Worm (Caenorhabditis elegans) whole organism, L3 larva: ENCODE measurements around the gene rpia-1.
A peak's percentile ranks its signal among the peaks of the same experiment; 100 is the strongest.

ENCODE experiments used
- R02D3.7 ChIP-seq: fragments of 150-350 bp; optimal IDR thresholded peaks from 2 replicates; lab custom pipeline; 2014; ENCODE audit warnings: missing biosample characterization, missing genetic modification characterization
- ZK546.5 ChIP-seq: sonication (generic microtip); optimal IDR thresholded peaks from 2 replicates; lab custom pipeline; 2017; ENCODE audit warnings: missing biosample characterization, missing genetic modification characterization
- aly-2 ChIP-seq: fragments of 150-350 bp; optimal IDR thresholded peaks from 2 replicates; lab custom pipeline; 2014; ENCODE audit warnings: missing biosample characterization, missing genetic modification characterization
- ama-1 ChIP-seq: fragments of 150-350 bp; optimal IDR thresholded peaks from 2 replicates; lab custom pipeline; 2018
- ceh-16 ChIP-seq: sonication (generic microtip); optimal IDR thresholded peaks from 2 replicates; lab custom pipeline; 2017; ENCODE audit warnings: missing biosample characterization, missing genetic modification characterization
- ceh-28 ChIP-seq: fragments of 150-350 bp; optimal IDR thresholded peaks from 2 replicates; lab custom pipeline; 2014; ENCODE audit warnings: missing biosample characterization, missing genetic modification reagents, missing genetic modification characterization
- ceh-82 ChIP-seq: fragments of 150-350 bp; optimal IDR thresholded peaks from 2 replicates; lab custom pipeline; 2014; ENCODE audit warnings: missing biosample characterization, missing genetic modification characterization
- ceh-9 ChIP-seq: sonication (generic microtip); optimal IDR thresholded peaks from 2 replicates; lab custom pipeline; 2018; ENCODE audit warnings: missing biosample characterization, missing genetic modification characterization
- daf-12 ChIP-seq: fragments of 150-350 bp; optimal IDR thresholded peaks from 2 replicates; lab custom pipeline; 2014; ENCODE audit warnings: missing biosample characterization, missing genetic modification reagents, missing genetic modification characterization
- egl-27 ChIP-seq: sonication (generic microtip); optimal IDR thresholded peaks from 4 replicates; lab custom pipeline; 2017; ENCODE audit warnings: missing biosample characterization, missing genetic modification reagents, missing genetic modification characterization
- egl-5 ChIP-seq: fragments of 150-350 bp; optimal IDR thresholded peaks from 2 replicates; lab custom pipeline; 2017; ENCODE audit warnings: missing biosample characterization, missing genetic modification reagents, missing genetic modification characterization, inconsistent platforms
- elt-1 ChIP-seq: fragments of 150-350 bp; optimal IDR thresholded peaks from 2 replicates; lab custom pipeline; 2014; ENCODE audit warnings: missing biosample characterization, missing genetic modification characterization
- elt-2 ChIP-seq: sonication (generic microtip); optimal IDR thresholded peaks from 2 replicates; lab custom pipeline; 2016; ENCODE audit warnings: missing genetic modification reagents, mild to moderate bottlenecking, missing genetic modification characterization, missing compliant biosample characterization
- elt-3 ChIP-seq, 3 experiments: fragments of 150-350 bp in 1 of 3; sonication (generic microtip) in 2 of 3; optimal IDR thresholded peaks; 2 replicates in 2 of 3; 4 replicates in 1 of 3; lab custom pipeline; 2014 to 2017; ENCODE audit warnings: missing biosample characterization in 3 of 3, missing genetic modification characterization in 3 of 3
- eor-1 ChIP-seq, 2 experiments: fragments of 150-350 bp; optimal IDR thresholded peaks; 2 replicates each; lab custom pipeline; 2014 to 2018; ENCODE audit warnings: missing biosample characterization in 2 of 2, missing genetic modification characterization in 2 of 2
- fkh-10 ChIP-seq: sonication (generic microtip); optimal IDR thresholded peaks from 2 replicates; lab custom pipeline; 2017; ENCODE audit warnings: missing biosample characterization, missing genetic modification reagents, missing genetic modification characterization
- fkh-2 ChIP-seq: fragments of 150-350 bp; optimal IDR thresholded peaks from 2 replicates; lab custom pipeline; 2014; ENCODE audit warnings: missing biosample characterization, missing genetic modification reagents, missing genetic modification characterization
- fos-1 ChIP-seq: fragments of 150-350 bp; optimal IDR thresholded peaks from 2 replicates; lab custom pipeline; 2014; ENCODE audit warnings: missing biosample characterization, missing genetic modification characterization
- hmg-11 ChIP-seq: sonication (generic microtip); optimal IDR thresholded peaks from 2 replicates; lab custom pipeline; 2016; ENCODE audit warnings: missing genetic modification characterization, missing compliant biosample characterization
- jun-1 ChIP-seq: fragments of 150-350 bp; optimal IDR thresholded peaks from 2 replicates; lab custom pipeline; 2014; ENCODE audit warnings: missing biosample characterization, missing genetic modification reagents, missing genetic modification characterization
- lin-15B ChIP-seq: fragments of 150-350 bp; optimal IDR thresholded peaks from 2 replicates; lab custom pipeline; 2014; ENCODE audit warnings: missing biosample characterization, missing genetic modification characterization
- lin-39 ChIP-seq: fragments of 150-350 bp; optimal IDR thresholded peaks from 2 replicates; lab custom pipeline; 2018; ENCODE audit warnings: missing biosample characterization, missing genetic modification reagents, missing genetic modification characterization
- lsy-12 ChIP-seq: sonication (generic microtip); optimal IDR thresholded peaks from 2 replicates; lab custom pipeline; 2016; ENCODE audit warnings: mild to moderate bottlenecking, missing genetic modification characterization, missing compliant biosample characterization
- mdl-1 ChIP-seq: fragments of 150-350 bp; optimal IDR thresholded peaks from 2 replicates; lab custom pipeline; 2014; ENCODE audit warnings: missing biosample characterization, missing genetic modification characterization
- mml-1 ChIP-seq: fragments of 150-350 bp; sonication (generic microtip); optimal IDR thresholded peaks from 3 replicates; lab custom pipeline; 2014; ENCODE audit warnings: missing biosample characterization, missing genetic modification characterization
- nfya-1 ChIP-seq: sonication (generic microtip); optimal IDR thresholded peaks from 2 replicates; lab custom pipeline; 2017; ENCODE audit warnings: missing genetic modification characterization, mild to moderate bottlenecking, missing compliant biosample characterization, antibody characterized with exemption, moderate library complexity; ENCODE audit not compliant: insufficient read depth
- nhr-11 ChIP-seq: fragments of 150-350 bp; optimal IDR thresholded peaks from 2 replicates; lab custom pipeline; 2014; ENCODE audit warnings: missing biosample characterization, missing genetic modification characterization
- nhr-12 ChIP-seq: fragments of 150-350 bp; optimal IDR thresholded peaks from 2 replicates; lab custom pipeline; 2014; ENCODE audit warnings: missing biosample characterization, missing genetic modification characterization
- nhr-23 ChIP-seq: fragments of 150-350 bp; optimal IDR thresholded peaks from 2 replicates; lab custom pipeline; 2014; ENCODE audit warnings: missing biosample characterization, missing genetic modification reagents, missing genetic modification characterization
- nhr-237 ChIP-seq: fragments of 150-350 bp; optimal IDR thresholded peaks from 2 replicates; lab custom pipeline; 2014; ENCODE audit warnings: missing biosample characterization, missing genetic modification characterization
- nhr-25 ChIP-seq: sonication (generic microtip); optimal IDR thresholded peaks from 2 replicates; lab custom pipeline; 2017; ENCODE audit warnings: missing biosample characterization, missing genetic modification characterization
- nhr-28 ChIP-seq: fragments of 150-350 bp; optimal IDR thresholded peaks from 2 replicates; lab custom pipeline; 2014; ENCODE audit warnings: missing biosample characterization, missing genetic modification characterization
- nhr-43 ChIP-seq: sonication (generic microtip); optimal IDR thresholded peaks from 2 replicates; lab custom pipeline; 2016; ENCODE audit warnings: mild to moderate bottlenecking, missing genetic modification characterization, missing compliant biosample characterization; ENCODE audit not compliant: poor library complexity, severe bottlenecking
- nhr-67 ChIP-seq: fragments of 150-350 bp; optimal IDR thresholded peaks from 2 replicates; lab custom pipeline; 2014; ENCODE audit warnings: missing biosample characterization, missing genetic modification characterization
- nhr-76 ChIP-seq: fragments of 150-350 bp; sonication (generic microtip); optimal IDR thresholded peaks from 5 replicates; lab custom pipeline; 2014; ENCODE audit warnings: missing biosample characterization, missing genetic modification characterization
- nhr-77 ChIP-seq: fragments of 150-350 bp; optimal IDR thresholded peaks from 2 replicates; lab custom pipeline; 2014; ENCODE audit warnings: missing biosample characterization, missing genetic modification characterization
- pha-4 ChIP-seq: fragments of 150-350 bp; optimal IDR thresholded peaks from 2 replicates; lab custom pipeline; 2014; ENCODE audit warnings: missing biosample characterization, missing genetic modification reagents, missing genetic modification characterization
- pqm-1 ChIP-seq: fragments of 150-350 bp; optimal IDR thresholded peaks from 2 replicates; lab custom pipeline; 2017; ENCODE audit warnings: missing biosample characterization, missing genetic modification characterization, inconsistent platforms
- sea-2 ChIP-seq: fragments of 150-350 bp; sonication (generic microtip); optimal IDR thresholded peaks from 4 replicates; lab custom pipeline; 2014; ENCODE audit warnings: missing biosample characterization, missing genetic modification reagents, missing genetic modification characterization
- skn-1 ChIP-seq: fragments of 150-350 bp; optimal IDR thresholded peaks from 2 replicates; lab custom pipeline; 2014; ENCODE audit warnings: missing biosample characterization, missing genetic modification characterization
- snpc-4 ChIP-seq: fragments of 150-350 bp; optimal IDR thresholded peaks from 2 replicates; lab custom pipeline; 2014; ENCODE audit warnings: missing biosample characterization, missing genetic modification characterization
- tbx-2 ChIP-seq: sonication (generic microtip); optimal IDR thresholded peaks from 2 replicates; lab custom pipeline; 2016; ENCODE audit warnings: mild to moderate bottlenecking, missing genetic modification characterization, missing compliant biosample characterization
- unc-39 ChIP-seq: sonication (generic microtip); optimal IDR thresholded peaks from 4 replicates; lab custom pipeline; 2017; ENCODE audit warnings: missing biosample characterization, missing genetic modification characterization
- unc-62 ChIP-seq: fragments of 150-350 bp; sonication (generic microtip); optimal IDR thresholded peaks from 4 replicates; lab custom pipeline; 2014; ENCODE audit warnings: missing biosample characterization, missing genetic modification reagents, missing genetic modification characterization
- zag-1 ChIP-seq: fragments of 150-350 bp; optimal IDR thresholded peaks from 2 replicates; lab custom pipeline; 2014; ENCODE audit warnings: missing biosample characterization, missing genetic modification characterization
- ztf-11 ChIP-seq: fragments of 150-350 bp; optimal IDR thresholded peaks from 2 replicates; lab custom pipeline; 2014; ENCODE audit warnings: missing biosample characterization, missing genetic modification characterization
- ztf-4 ChIP-seq: fragments of 150-350 bp; optimal IDR thresholded peaks from 2 replicates; lab custom pipeline; 2014; ENCODE audit warnings: missing biosample characterization, missing genetic modification characterization

The rpia-1 gene

DNA sequence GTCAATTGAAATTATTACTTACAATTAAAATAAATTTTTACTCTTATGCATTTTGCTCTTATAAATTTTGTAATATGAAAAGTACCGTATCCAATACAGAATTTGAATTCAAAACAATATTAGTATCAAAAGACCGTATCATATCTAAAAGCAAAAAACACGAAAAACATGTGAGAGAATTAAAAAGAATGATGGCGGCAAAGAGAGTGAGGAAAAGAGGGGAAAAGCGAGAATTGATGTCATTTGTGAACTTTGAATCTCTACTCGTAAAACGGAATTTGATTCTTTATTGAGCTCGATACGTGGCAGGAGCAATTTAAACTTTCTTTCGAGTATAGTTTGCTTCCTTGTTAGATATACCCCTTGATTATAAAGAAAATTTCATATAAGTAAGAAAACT is 31.6 kb downstream of the rpia-1 start:
- TF ChIP-seq sea-2 (no peak), elt-2 (tag; lab: Kevin White, UChicago) (peak; percentile 30), jun-1 (tag; lab: Kevin White, UChicago) (peak; percentile 16)

- peak; percentile 98 for TF ChIP-seq fkh-10 (GFP tag; lab: Kevin White, UChicago)
- TF ChIP-seq elt-3 (tag; optimal IDR thresholded peaks at IDR 0.05; lab: Kevin White, UChicago), result no peak
- peak; percentile 40 for TF ChIP-seq elt-1
- peak; percentile 79 for TF ChIP-seq tbx-2 (tag; lab: Kevin White, UChicago)
- TF ChIP-seq elt-2 (tag; lab: Kevin White, UChicago), result peak; percentile 83
- no peak for TF ChIP-seq nhr-76 (tag; lab: Kevin White, UChicago)
- TF ChIP-seq ztf-11 (tag; lab: Kevin White, UChicago), result no peak
- peak; percentile 75 for TF ChIP-seq R02D3.7 (tag; lab: Kevin White, UChicago)
- peak; percentile 89 for TF ChIP-seq ceh-28
- TF ChIP-seq ama-1 (lab: Kevin White, UChicago), result peak; percentile 79
- peak; percentile 78 for TF ChIP-seq skn-1 (tag; lab: Kevin White, UChicago)
- TF ChIP-seq egl-5 (tag; lab: Kevin White, UChicago), result peak; percentile 85
- peak; percentile 97 for TF ChIP-seq egl-27 (tag; lab: Kevin White, UChicago)
- TF ChIP-seq pqm-1, result peak; percentile 47
- no peak for TF ChIP-seq fkh-2
- peak; percentile 74 for TF ChIP-seq nhr-11
- TF ChIP-seq lin-39 (tag; lab: Kevin White, UChicago), result peak; percentile 67
- peak; percentile 87 for TF ChIP-seq lsy-12 (tag; lab: Kevin White, UChicago)
- TF ChIP-seq pha-4 (tag; lab: Kevin White, UChicago), result peak; percentile 92
- TF ChIP-seq zag-1, result peak; percentile 81
- TF ChIP-seq ceh-9, result no peak
- TF ChIP-seq nhr-25, result peak; percentile 87
- TF ChIP-seq unc-62 (GFP tag; lab: Kevin White, UChicago), result peak; percentile 69
- no peak for TF ChIP-seq nhr-12 (tag; lab: Kevin White, UChicago)
- TF ChIP-seq nhr-43 (tag; lab: Kevin White, UChicago), result peak; percentile 80
- peak; percentile 17 for TF ChIP-seq ZK546.5 (tag; lab: Kevin White, UChicago)
- no peak for TF ChIP-seq nhr-28 (tag; lab: Kevin White, UChicago)
- peak; percentile 74 for TF ChIP-seq lin-15B (tag; lab: Kevin White, UChicago)
- TF ChIP-seq nhr-237 (tag; lab: Kevin White, UChicago), result no peak
- TF ChIP-seq nhr-23, result peak; percentile 85
- peak; percentile 88 for TF ChIP-seq snpc-4
- no peak for TF ChIP-seq unc-39 (tag; lab: Kevin White, UChicago)
- peak; percentile 13 for TF ChIP-seq sea-2
- peak; percentile 69 for TF ChIP-seq nhr-77
- TF ChIP-seq nfya-1 (tag; lab: Kevin White, UChicago), result peak; percentile 94
- TF ChIP-seq ceh-82 (tag; lab: Kevin White, UChicago), result peak; percentile 52
- peak; percentile 89 for TF ChIP-seq jun-1 (tag; lab: Kevin White, UChicago)
- no peak for TF ChIP-seq aly-2
- no peak for TF ChIP-seq mml-1
- TF ChIP-seq hmg-11, result peak; percentile 92
- no peak for TF ChIP-seq daf-12 (tag; lab: Kevin White, UChicago)
- no peak for TF ChIP-seq ztf-4 (tag; lab: Kevin White, UChicago)
- no peak for TF ChIP-seq ceh-16 (tag; lab: Kevin White, UChicago)
- TF ChIP-seq nhr-67, result peak; percentile 15
- no peak for TF ChIP-seq eor-1 (tag; optimal IDR thresholded peaks at IDR 0.05; lab: Kevin White, UChicago)
- TF ChIP-seq mdl-1, result peak; percentile 98
- TF ChIP-seq fos-1 (tag; lab: Kevin White, UChicago), result peak; percentile 34
These were observed 32.7 kb downstream of the rpia-1 start for ce11 chrIII:7155631-7156030.
